Worm (Caenorhabditis elegans) whole organism, mixed stage, embryonic: Measurements from ENCODE around the gene F57F4.2.

ENCODE experiments used
- M03D4.4 ChIP-seq: sonication (generic microtip); optimal IDR thresholded peaks from 2 replicates; lab custom pipeline; 2017; ENCODE audit warnings: mild to moderate bottlenecking, missing genetic modification characterization, missing compliant biosample characterization
- blmp-1 ChIP-seq: fragments of 150-350 bp; optimal IDR thresholded peaks from 2 replicates; lab custom pipeline; 2014; ENCODE audit warnings: missing biosample characterization, missing genetic modification characterization
- lsy-2 ChIP-seq: fragments of 150-350 bp; optimal IDR thresholded peaks from 2 replicates; lab custom pipeline; 2014; ENCODE audit warnings: missing biosample characterization, missing genetic modification characterization
- nhr-2 ChIP-seq: fragments of 150-350 bp; optimal IDR thresholded peaks from 2 replicates; lab custom pipeline; 2014; ENCODE audit warnings: missing biosample characterization, missing genetic modification characterization
- nhr-28 ChIP-seq: fragments of 150-350 bp; optimal IDR thresholded peaks from 2 replicates; lab custom pipeline; 2014; ENCODE audit warnings: missing biosample characterization, missing genetic modification characterization
- pha-4 ChIP-seq: fragments of 150-350 bp; optimal IDR thresholded peaks from 2 replicates; lab custom pipeline; 2018; ENCODE audit warnings: missing biosample characterization, missing genetic modification reagents, missing genetic modification characterization
- sptf-1 ChIP-seq: sonication (generic microtip); optimal IDR thresholded peaks from 2 replicates; lab custom pipeline; 2017; ENCODE audit warnings: mild to moderate bottlenecking, missing genetic modification characterization, moderate library complexity, missing compliant biosample characterization

DNA sequence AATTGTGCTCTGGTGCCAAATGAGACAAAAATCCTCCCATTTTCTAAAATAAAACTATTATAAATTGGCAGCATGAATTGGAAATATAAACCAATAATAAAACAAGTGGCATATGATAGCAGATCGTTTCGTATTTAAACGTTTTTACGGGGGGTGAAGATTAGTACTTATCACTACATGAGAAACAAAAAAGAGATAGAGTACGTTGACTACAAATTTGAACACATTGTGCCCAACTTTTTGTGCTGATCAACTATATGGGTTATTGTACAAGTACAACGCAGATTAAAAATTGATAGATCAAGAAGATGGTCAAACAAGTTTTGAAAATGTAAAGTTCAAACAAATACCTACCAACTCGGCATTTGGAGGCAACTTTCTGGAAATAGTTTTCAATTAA lies 21.0 kb downstream of the F57F4.2 start:
- TF ChIP-seq lsy-2 (no peak), blmp-1 (tag; lab: Kevin White, UChicago) (no peak), nhr-2 (tag; lab: Kevin White, UChicago) (no peak), sptf-1 (no peak), nhr-28 (tag; lab: Kevin White, UChicago) (no peak), pha-4 (tag; lab: Kevin White, UChicago) (no peak), M03D4.4 (no peak)
